Worm (Caenorhabditis elegans): ENCODE measurements around the gene T01B7.9.

DNA sequence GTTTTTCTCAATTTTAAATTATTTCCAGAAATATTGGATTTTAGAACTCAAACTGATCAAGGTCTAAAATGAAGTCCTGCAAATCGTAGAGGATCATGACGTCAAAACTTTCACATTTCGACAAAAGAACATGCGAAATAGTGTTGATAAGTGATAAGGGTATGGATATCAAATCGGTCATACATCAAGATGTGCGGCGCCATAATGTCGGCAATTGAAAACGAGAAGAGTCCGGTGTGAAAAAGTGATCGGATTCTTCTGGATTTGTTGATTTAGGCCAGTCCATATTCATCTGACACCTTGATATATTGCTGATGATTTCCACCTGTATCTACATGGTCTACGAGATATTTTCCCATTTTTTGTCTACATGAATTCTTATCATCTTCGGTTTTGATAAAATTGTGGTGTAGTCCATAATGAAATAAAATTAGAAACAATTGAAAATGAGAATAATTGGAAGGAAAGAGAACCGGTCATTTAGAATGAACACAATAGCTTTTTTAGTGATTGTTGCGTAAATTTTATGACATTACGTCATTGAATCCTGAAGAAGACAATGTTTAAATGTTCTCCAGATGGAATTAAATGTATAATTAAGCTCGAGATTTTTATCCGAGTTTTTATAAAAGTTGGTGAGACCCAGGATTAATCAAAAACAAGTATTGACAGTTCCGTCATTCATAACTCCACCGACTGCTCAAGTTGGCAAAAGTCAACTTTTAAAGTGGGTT is 4.5 kb upstream of the T01B7.9 start:
- TF ChIP-seq dao-5 (tag; optimal IDR thresholded peaks at IDR 0.05) (no peak), him-1 (tag; optimal IDR thresholded peaks at IDR 0.05) (no peak), W03F9.2 (tag; optimal IDR thresholded peaks at IDR 0.05) (no peak)

All from whole organism, L4/young adult.